Worm (Caenorhabditis elegans): ENCODE results near the gene K07F5.17.

ce11 chrIV:9891938-9892337 is 49.8 kb downstream of the K07F5.17 start, which contains the start of gene F32B6.4:
- TF ChIP-seq F39B2.1 (GFP tag; IDR thresholded peaks at IDR 0.05) (no peak), him-1 (tag; optimal IDR thresholded peaks at IDR 0.05) (no peak), bed-1 (GFP tag; IDR thresholded peaks at IDR 0.05) (no peak), attf-6 (GFP tag; IDR thresholded peaks at IDR 0.05) (no peak), lir-1 (GFP tag; conservative IDR thresholded peaks at IDR 0.05) (no peak), sea-2 (GFP tag; IDR thresholded peaks at IDR 0.05) (no peak), efl-1 (GFP tag; optimal IDR thresholded peaks at IDR 0.05) (no peak), ets-4 (GFP tag; optimal IDR thresholded peaks at IDR 0.05) (no peak)
